Fruit fly (Drosophila melanogaster): ENCODE results near the gene senju.

Gene senju

DNA sequence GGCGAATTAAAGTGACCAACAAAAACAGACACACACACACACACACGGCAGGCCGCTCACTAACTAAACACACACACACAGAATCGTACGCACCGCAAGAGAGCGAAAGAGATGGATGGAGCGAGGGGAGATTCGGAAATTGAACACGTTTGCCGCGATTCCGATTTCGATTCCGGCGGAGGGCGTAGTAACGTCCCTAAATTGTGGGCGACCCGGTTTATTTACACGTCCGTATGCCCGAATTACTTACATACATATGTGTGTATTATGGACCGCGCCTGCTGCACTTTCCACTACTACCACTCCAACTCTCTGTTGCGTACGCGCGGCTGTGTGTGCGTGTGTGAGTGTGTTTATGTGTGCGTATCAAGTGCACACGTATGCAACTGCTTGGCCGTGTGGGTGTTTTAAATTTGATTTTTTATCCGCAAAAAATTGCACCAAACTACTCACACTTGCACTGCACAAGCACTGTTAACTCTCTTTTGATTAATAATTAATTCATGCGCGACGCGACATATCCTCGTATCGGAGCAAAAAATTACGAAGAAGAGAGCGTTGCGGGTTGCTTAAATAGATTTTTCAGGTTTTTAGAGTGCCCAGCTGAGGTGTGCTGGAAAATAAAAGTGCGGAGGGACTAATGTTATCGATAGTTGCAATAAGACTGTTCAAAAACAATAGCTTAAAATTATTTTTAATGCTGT is 40.5 kb downstream of the senju start, which contains the start of gene Pgant5:
Pgant5 (minus strand) TSS at position 601 of the 704 bp plus-strand sequence.
- TF ChIP-seq EcR (GFP tag; optimal IDR thresholded peaks at IDR 0.05) = peak; percentile 39
- TF ChIP-seq CG12605 (GFP tag; IDR thresholded peaks at IDR 0.05) = no peak
- TF ChIP-seq CG13204 (GFP tag; optimal IDR thresholded peaks at IDR 0.05) = peak; percentile 34
- peak; percentile 7 for TF ChIP-seq CG15710 (tag; optimal IDR thresholded peaks at IDR 0.05)
- no peak for TF ChIP-seq CG17806 (tag; optimal IDR thresholded peaks at IDR 0.05)
- TF ChIP-seq CG34367 (tag; optimal IDR thresholded peaks at IDR 0.05) = no peak
- no peak for TF ChIP-seq rn (GFP tag; IDR thresholded peaks at IDR 0.05)
- no peak for TF ChIP-seq CG14655 (GFP tag; optimal IDR thresholded peaks at IDR 0.05)
- peak; percentile 6 for TF ChIP-seq D1 (tag; optimal IDR thresholded peaks at IDR 0.05)
- peak; percentile 53; the same call in 1 of the 3 replicates for TF ChIP-seq CG4496 (GFP tag; IDR thresholded peaks at IDR 0.05)
- no peak for TF ChIP-seq CG32121 (GFP tag; IDR thresholded peaks at IDR 0.05)
- TF ChIP-seq CG8301 (tag; optimal IDR thresholded peaks at IDR 0.05) = no peak
- TF ChIP-seq gl (tag; optimal IDR thresholded peaks at IDR 0.05) = no peak
- TF ChIP-seq CG10348 (GFP tag; IDR thresholded peaks at IDR 0.05) = no peak
- TF ChIP-seq Snoo (tag; optimal IDR thresholded peaks at IDR 0.05) = no peak
- peak; percentile 30; the same call in 1 of the 3 replicates for TF ChIP-seq fd96Ca (GFP tag; IDR thresholded peaks at IDR 0.05)
- no peak for TF ChIP-seq Pif1B (GFP tag; optimal IDR thresholded peaks at IDR 0.05)
- TF ChIP-seq CG8159 (tag; optimal IDR thresholded peaks at IDR 0.05) = no peak
- TF ChIP-seq CG9948 (tag; optimal IDR thresholded peaks at IDR 0.05) = no peak
- TF ChIP-seq Pif1A (GFP tag; optimal IDR thresholded peaks at IDR 0.05) = peak; percentile 42
- TF ChIP-seq Ets98B (GFP tag; IDR thresholded peaks at IDR 0.05) = peak; percentile 24; the same call in 1 of the 2 replicates

DNA sequence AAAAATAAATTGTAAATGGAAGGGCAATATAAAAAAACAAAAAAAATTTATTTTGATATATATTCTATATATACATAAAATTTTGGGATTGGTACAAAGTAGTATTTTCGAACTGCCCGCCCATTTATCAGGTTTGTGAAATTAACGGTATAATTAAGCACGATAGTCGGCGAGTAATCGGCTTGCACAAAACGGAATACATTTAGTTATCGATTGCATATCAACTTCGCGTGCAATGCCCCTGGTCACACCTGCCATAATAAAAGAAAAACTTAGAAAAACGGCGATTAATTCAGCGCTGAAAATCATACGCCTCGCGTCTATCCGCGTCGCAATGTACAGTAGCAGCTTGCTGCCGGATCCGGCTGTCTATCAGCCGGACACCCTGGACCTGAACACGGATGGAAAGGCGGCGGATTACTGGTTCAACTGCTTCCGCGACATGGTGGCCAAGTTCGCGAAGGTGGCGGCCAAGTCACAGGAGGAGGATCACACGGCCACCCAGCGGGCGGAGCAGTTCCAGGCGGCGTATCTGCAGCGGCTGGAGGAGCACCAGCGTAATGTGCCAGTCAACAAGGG is 41.2 kb downstream of the senju start, which contains the start of gene CG5828:
CG5828 (plus strand) TSS at position 205 of the 579 bp plus-strand sequence.
- TF ChIP-seq CG15710 (tag; optimal IDR thresholded peaks at IDR 0.05) (no peak), CG8301 (tag; optimal IDR thresholded peaks at IDR 0.05) (no peak), EcR (GFP tag; optimal IDR thresholded peaks at IDR 0.05) (no peak), Snoo (tag; optimal IDR thresholded peaks at IDR 0.05) (no peak), Pif1A (GFP tag; optimal IDR thresholded peaks at IDR 0.05) (no peak), CG14655 (GFP tag; optimal IDR thresholded peaks at IDR 0.05) (no peak), CG17806 (tag; optimal IDR thresholded peaks at IDR 0.05) (no peak), CG9948 (tag; optimal IDR thresholded peaks at IDR 0.05) (no peak), CG8159 (tag; optimal IDR thresholded peaks at IDR 0.05) (no peak), CG13204 (GFP tag; optimal IDR thresholded peaks at IDR 0.05) (no peak)

DNA sequence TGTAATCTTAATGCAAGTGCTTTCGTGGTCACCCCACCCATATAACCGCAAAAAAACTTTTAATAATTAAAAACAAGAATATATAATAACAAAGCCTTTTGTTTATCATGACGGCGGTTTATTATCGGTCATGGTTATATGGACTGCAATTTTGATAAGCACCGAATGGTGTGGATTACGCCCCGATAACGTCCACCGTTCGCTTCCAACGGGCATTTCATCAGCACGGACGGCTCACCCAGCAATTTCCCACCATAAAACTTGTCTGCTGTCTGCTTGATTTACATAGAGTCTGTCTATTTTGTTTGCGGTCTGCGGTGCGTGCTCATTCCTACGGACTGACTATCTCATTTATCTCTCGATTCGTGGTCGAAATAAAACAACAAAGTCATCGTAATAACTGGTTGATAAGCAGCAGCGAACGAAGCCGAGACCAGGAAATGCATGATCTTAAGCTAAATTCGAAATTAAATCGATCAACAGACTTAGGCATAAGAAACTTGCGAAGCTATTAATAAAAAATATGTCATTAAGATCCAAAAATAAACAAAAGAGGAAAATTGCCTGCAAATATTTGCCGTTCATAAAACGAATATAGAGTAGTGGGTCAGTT is 42.8 kb downstream of the senju start:
- TF ChIP-seq Pif1B (GFP tag; optimal IDR thresholded peaks at IDR 0.05) = no peak
- TF ChIP-seq CG10348 (GFP tag; IDR thresholded peaks at IDR 0.05) = no peak
- TF ChIP-seq EcR (GFP tag; optimal IDR thresholded peaks at IDR 0.05) = peak; percentile 69
- TF ChIP-seq CG14655 (GFP tag; optimal IDR thresholded peaks at IDR 0.05) = no peak

- TF ChIP-seq CG34367 (tag; optimal IDR thresholded peaks at IDR 0.05) = no peak
- TF ChIP-seq CG12605 (GFP tag; IDR thresholded peaks at IDR 0.05) = no peak
- TF ChIP-seq Ets98B (GFP tag; IDR thresholded peaks at IDR 0.05) = no peak
- TF ChIP-seq fd96Ca (GFP tag; IDR thresholded peaks at IDR 0.05) = no peak; the same call in 2 of the 3 replicates
- no peak for TF ChIP-seq gl (tag; optimal IDR thresholded peaks at IDR 0.05)
- TF ChIP-seq CG32121 (GFP tag; IDR thresholded peaks at IDR 0.05) = no peak
- no peak for TF ChIP-seq CG13204 (GFP tag; optimal IDR thresholded peaks at IDR 0.05)
- no peak for TF ChIP-seq Snoo (tag; optimal IDR thresholded peaks at IDR 0.05)
- TF ChIP-seq Pif1B (GFP tag; optimal IDR thresholded peaks at IDR 0.05) = no peak
Observed at dm6 chr2L:5096222-5096621, 43.6 kb downstream of the senju start, which contains the start of gene CG4230. Gene CG4230, plus strand, starts transcription at chr2L:5096227.

dm6 chr2L:5096761-5097160 is 44.1 kb downstream of the senju start:
- no peak for TF ChIP-seq CG15710 (tag; optimal IDR thresholded peaks at IDR 0.05)
- peak; percentile 5 for TF ChIP-seq gl (tag; optimal IDR thresholded peaks at IDR 0.05)
- TF ChIP-seq Ets98B (GFP tag; IDR thresholded peaks at IDR 0.05) = 0 out of 2 replicates have a peak, but pooled peaks have one; percentile 8
- TF ChIP-seq CG4496 (GFP tag; IDR thresholded peaks at IDR 0.05) = 0 out of 3 replicates have a peak, but pooled peaks have one; percentile 35

DNA sequence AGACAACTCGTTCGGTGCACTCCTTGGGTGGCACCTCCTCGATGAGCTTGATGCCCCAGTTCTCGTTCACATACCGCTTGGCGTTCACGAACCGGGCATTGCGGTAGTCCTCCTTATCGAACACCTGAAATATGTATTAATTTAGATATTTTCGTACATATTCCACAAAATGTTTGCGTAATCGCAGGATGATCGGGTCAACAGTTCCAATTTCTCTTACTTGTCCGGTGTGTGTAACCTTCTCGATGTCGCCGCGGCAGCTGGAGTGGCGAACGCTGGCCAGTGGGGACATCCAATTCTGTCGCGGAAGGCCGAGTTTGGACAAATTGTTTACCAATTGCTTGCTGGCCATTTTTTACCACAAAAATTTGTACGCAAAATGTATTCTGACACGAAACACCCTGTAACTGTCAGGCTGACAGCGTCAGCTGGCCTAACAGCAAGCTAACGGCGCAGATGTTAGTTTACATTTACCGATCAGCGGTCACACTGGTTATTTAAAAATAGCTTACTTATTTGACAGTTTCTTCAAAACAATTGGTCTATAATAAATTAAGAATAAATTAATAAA is 47.2 kb downstream of the senju start, which contains the start of gene ND-13A:
ND-13A (minus strand) TSS at position 499 of the 571 bp plus-strand sequence.
- TF ChIP-seq Pif1A (GFP tag; optimal IDR thresholded peaks at IDR 0.05) (no peak), fd96Ca (GFP tag; IDR thresholded peaks at IDR 0.05) (no peak), CG4496 (GFP tag; IDR thresholded peaks at IDR 0.05) (peak; percentile 39; the same call in 1 of the 3 replicates)
